Fruit fly (Drosophila melanogaster): Measurements from ENCODE around the gene CG15439.

Gene CG15439

dm6 chr2L:4416089-4416488, 36.7 kb downstream of the CG15439 start (continued):
- TF ChIP-seq spab (GFP tag; optimal IDR thresholded peaks at IDR 0.05) (peak; percentile 31), pdm3 (GFP tag; optimal IDR thresholded peaks at IDR 0.05) (peak; percentile 48), Met (GFP tag; optimal IDR thresholded peaks at IDR 0.05) (peak; percentile 43), CG11902 (GFP tag; optimal IDR thresholded peaks at IDR 0.05) (no peak), CG6276 (GFP tag; optimal IDR thresholded peaks at IDR 0.05) (peak; percentile 17), Ets21C (GFP tag; optimal IDR thresholded peaks at IDR 0.05) (peak; percentile 23), CG6808 (GFP tag; optimal IDR thresholded peaks at IDR 0.05) (peak; percentile 27), Blimp-1 (GFP tag; optimal IDR thresholded peaks at IDR 0.05) (no peak), CG31627 (GFP tag; optimal IDR thresholded peaks at IDR 0.05) (peak; percentile 11), achi (GFP tag; optimal IDR thresholded peaks at IDR 0.05) (peak; percentile 47), CG8632 (GFP tag; optimal IDR thresholded peaks at IDR 0.05) (no peak), lz (GFP tag; optimal IDR thresholded peaks at IDR 0.05) (peak; percentile 10), CG6163 (GFP tag; IDR thresholded peaks at IDR 0.05) (peak; percentile 49; the same call in 1 of the 3 replicates), Sox15 (GFP tag; optimal IDR thresholded peaks at IDR 0.05) (peak; percentile 6), dsx (GFP tag; optimal IDR thresholded peaks at IDR 0.05; ENCODE audit: poor library complexity, severe bottlenecking) (peak; percentile 32), Eip78C (GFP tag) (peak; percentile 79), acj6 (GFP tag; optimal IDR thresholded peaks at IDR 0.05) (peak; percentile 23), CG1621 (tag; optimal IDR thresholded peaks at IDR 0.05) (peak; percentile 32), CG11762 (GFP tag; optimal IDR thresholded peaks at IDR 0.05; ENCODE audit: insufficient read depth) (peak; percentile 11), CG3919 (GFP tag; optimal IDR thresholded peaks at IDR 0.05) (peak; percentile 53), CG8119 (GFP tag; IDR thresholded peaks at IDR 0.05) (0 out of 3 replicates have a peak, but pooled peaks have one; percentile 24), Smox (GFP tag; optimal IDR thresholded peaks at IDR 0.05) (peak; percentile 13), Eip75B (GFP tag; optimal IDR thresholded peaks at IDR 0.05) (peak; percentile 53), fd59A (GFP tag; optimal IDR thresholded peaks at IDR 0.05) (peak; percentile 21), Hr39 (GFP tag; optimal IDR thresholded peaks at IDR 0.05) (peak; percentile 35), vri (GFP tag; optimal IDR thresholded peaks at IDR 0.05) (no peak), ss (GFP tag; optimal IDR thresholded peaks at IDR 0.05) (peak in 1 of 2 experiments; percentile 33), svp (GFP tag) (peak; percentile 54), Sox102F (GFP tag; optimal IDR thresholded peaks at IDR 0.05) (peak; percentile 25), CG7368 (GFP tag; optimal IDR thresholded peaks at IDR 0.05) (peak; percentile 33), Hr38 (GFP tag; optimal IDR thresholded peaks at IDR 0.05) (no peak), CG34406 (GFP tag; optimal IDR thresholded peaks at IDR 0.05) (peak; percentile 18), CG32006 (GFP tag; optimal IDR thresholded peaks at IDR 0.05) (peak; percentile 50), CG3032 (tag; optimal IDR thresholded peaks at IDR 0.05) (no peak), CG4318 (GFP tag; optimal IDR thresholded peaks at IDR 0.05) (no peak), CG15336 (GFP tag; IDR thresholded peaks at IDR 0.05) (peak; percentile 36; the same call in 1 of the 2 replicates)

- TF ChIP-seq dsx (GFP tag; optimal IDR thresholded peaks at IDR 0.05; ENCODE audit: poor library complexity, severe bottlenecking) (no peak), CG31627 (GFP tag; optimal IDR thresholded peaks at IDR 0.05) (no peak), CG6163 (GFP tag; IDR thresholded peaks at IDR 0.05) (no peak), Gug (GFP tag; IDR thresholded peaks at IDR 0.05) (no peak), acj6 (GFP tag; optimal IDR thresholded peaks at IDR 0.05) (no peak)
Observed at dm6 chr2L:4414059-4414458, 38.8 kb downstream of the CG15439 start.

dm6 chr2L:4410855-4411254, 42.0 kb downstream of the CG15439 start, which contains the start of gene CG43055:
Gene CG43055 (plus strand): TSS chr2L:4411155.
- no peak for TF ChIP-seq CG4318 (GFP tag; optimal IDR thresholded peaks at IDR 0.05)
- no peak for TF ChIP-seq dac (GFP tag; optimal IDR thresholded peaks at IDR 0.05)
- no peak for TF ChIP-seq esn (GFP tag; optimal IDR thresholded peaks at IDR 0.05)
- no peak for TF ChIP-seq eg (GFP tag; IDR thresholded peaks at IDR 0.05)
- TF ChIP-seq OdsH (GFP tag; optimal IDR thresholded peaks at IDR 0.05): no peak
- TF ChIP-seq CG31627 (GFP tag; optimal IDR thresholded peaks at IDR 0.05): no peak
- no peak for TF ChIP-seq CG32006 (GFP tag; optimal IDR thresholded peaks at IDR 0.05)
- no peak for TF ChIP-seq CG10631 (GFP tag; optimal IDR thresholded peaks at IDR 0.05)
- TF ChIP-seq CG10669 (GFP tag; optimal IDR thresholded peaks at IDR 0.05): no peak
- TF ChIP-seq svp (GFP tag): no peak
- TF ChIP-seq net (GFP tag; optimal IDR thresholded peaks at IDR 0.05): no peak
- TF ChIP-seq Gug (GFP tag; IDR thresholded peaks at IDR 0.05): no peak

Measured in whole organism, prepupa.